Fruit fly (Drosophila melanogaster): Measurements from ENCODE around the gene primo-2.

primo-2 gene

DNA sequence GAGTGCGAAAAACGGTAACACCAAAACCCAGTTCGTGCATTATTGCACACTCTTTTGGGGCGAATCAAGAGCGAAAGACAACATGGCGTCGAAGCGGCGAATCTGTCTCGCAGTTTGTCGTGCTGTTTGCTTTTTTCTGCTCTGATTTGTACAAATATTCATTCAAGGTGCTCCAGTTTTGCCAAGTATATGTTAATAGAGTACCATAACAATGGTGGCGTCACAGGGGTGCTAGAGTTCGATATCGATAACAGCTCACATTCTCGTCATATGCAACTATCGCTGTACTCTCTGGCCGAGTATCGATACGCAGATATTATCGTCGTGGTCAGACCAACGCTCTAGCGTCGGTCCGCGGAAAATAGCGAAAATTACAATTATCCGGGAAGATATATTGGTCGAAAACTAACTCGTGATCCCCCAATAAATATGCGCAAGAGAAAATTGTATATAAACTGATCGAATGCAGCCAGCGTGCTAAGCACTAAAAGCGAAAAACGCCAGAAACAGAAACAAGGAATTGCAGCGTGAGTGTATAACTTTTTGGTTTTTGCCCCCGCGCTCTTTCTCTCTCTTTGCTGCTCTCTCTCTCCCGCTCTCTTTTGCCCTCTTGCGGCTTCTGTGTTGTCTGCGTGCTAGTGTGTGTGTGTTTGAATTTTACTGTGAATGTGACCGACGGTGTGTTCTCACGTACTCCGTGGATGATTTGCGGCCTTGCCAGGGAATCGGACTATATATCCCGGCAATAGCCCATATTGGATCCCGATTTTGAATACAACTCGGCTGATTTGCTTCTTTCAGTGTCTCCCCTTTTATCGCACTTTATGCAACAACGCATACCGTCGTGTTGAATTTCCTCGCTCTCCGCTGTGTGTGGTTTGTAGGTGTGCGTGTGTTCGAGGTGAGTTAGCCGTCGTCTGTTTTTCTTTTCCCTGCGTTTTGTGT lies 27.7 kb downstream of the primo-2 start, which contains the start of gene flfl (continued):
- TF ChIP-seq PHDP (tag; optimal IDR thresholded peaks at IDR 0.05) (no peak), dmrt11E (tag; optimal IDR thresholded peaks at IDR 0.05) (no peak)

DNA sequence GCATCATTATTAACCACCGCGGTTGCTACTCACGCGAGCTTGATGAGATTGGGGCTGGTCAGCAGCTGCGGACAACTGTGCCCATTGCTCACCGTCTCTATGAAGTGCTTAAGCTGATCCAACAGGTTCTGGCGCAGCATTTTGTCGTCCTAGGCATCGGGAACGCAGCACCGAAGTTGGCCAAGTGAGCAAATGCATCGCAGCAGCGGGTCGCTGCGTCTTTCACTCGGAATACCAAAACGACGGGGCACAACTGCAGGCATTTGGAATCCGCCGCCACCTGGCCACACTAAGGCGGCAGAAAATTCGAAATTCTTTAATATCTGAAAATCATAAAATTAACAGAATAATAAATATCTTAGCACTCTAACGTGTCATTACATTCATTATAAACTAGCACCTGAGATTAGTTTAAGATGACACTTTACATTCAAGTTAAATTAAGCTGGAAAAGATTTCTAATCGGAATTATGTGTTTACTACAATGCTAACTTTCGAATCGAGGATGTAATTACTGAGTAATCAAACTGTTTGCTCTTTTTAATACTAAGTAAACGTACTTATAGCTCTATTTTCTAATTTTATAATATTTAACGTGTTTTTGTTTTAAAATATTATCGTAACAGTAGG lies 28.5 kb downstream of the primo-2 start:
- TF ChIP-seq CG16779 (GFP tag; IDR thresholded peaks at IDR 0.05) (no peak), dmrt99B (tag; optimal IDR thresholded peaks at IDR 0.05) (no peak), ci (GFP tag; IDR thresholded peaks at IDR 0.05) (peak; percentile 41; the same call in 1 of the 3 replicates), grau (tag; optimal IDR thresholded peaks at IDR 0.05) (no peak), pros (GFP tag; optimal IDR thresholded peaks at IDR 0.05) (no peak), crp (GFP tag; optimal IDR thresholded peaks at IDR 0.05) (no peak), sqz (GFP tag; optimal IDR thresholded peaks at IDR 0.05) (no peak), slbo (GFP tag; IDR thresholded peaks at IDR 0.05) (0 out of 2 replicates have a peak, but pooled peaks have one; percentile 14), HHEX (GFP tag; optimal IDR thresholded peaks at IDR 0.05) (no peak), Fer1 (GFP tag; optimal IDR thresholded peaks at IDR 0.05) (no peak), CG8290 (GFP tag; optimal IDR thresholded peaks at IDR 0.05) (no peak), CG8290 (tag; optimal IDR thresholded peaks at IDR 0.05) (peak in 1 of 2 experiments; percentile 22), nom (GFP tag; optimal IDR thresholded peaks at IDR 0.05) (peak; percentile 33), HmgZ (tag; optimal IDR thresholded peaks at IDR 0.05) (no peak), Jarid2 (GFP tag; optimal IDR thresholded peaks at IDR 0.05) (peak; percentile 12), ATbp (GFP tag; optimal IDR thresholded peaks at IDR 0.05) (no peak), Dp (GFP tag; optimal IDR thresholded peaks at IDR 0.05) (peak; percentile 89), trem (tag; optimal IDR thresholded peaks at IDR 0.05) (peak; percentile 7), CG17829 (tag; optimal IDR thresholded peaks at IDR 0.05) (peak; percentile 10), ham (GFP tag; IDR thresholded peaks at IDR 0.05) (no peak), CG4360 (GFP tag; IDR thresholded peaks at IDR 0.05) (no peak), CG1603 (tag; optimal IDR thresholded peaks at IDR 0.05) (peak; percentile 41), Aef1 (GFP tag; IDR thresholded peaks at IDR 0.05) (no peak), CG13624 (GFP tag; optimal IDR thresholded peaks at IDR 0.05) (no peak), CG3847 (GFP tag; IDR thresholded peaks at IDR 0.05) (no peak), HLHmδ (GFP tag; optimal IDR thresholded peaks at IDR 0.05) (peak; percentile 61), knrl (GFP tag; IDR thresholded peaks at IDR 0.05; ENCODE audit: partially characterized antibody) (0 out of 3 replicates have a peak, but pooled peaks have one; percentile 21), NK7.1 (GFP tag; optimal IDR thresholded peaks at IDR 0.05) (no peak), vvl (GFP tag; IDR thresholded peaks at IDR 0.05) (0 out of 2 replicates have a peak, but pooled peaks have one; percentile 18), CG3838 (GFP tag; optimal IDR thresholded peaks at IDR 0.05) (no peak), ind (GFP tag; optimal IDR thresholded peaks at IDR 0.05) (no peak), oc (tag; optimal IDR thresholded peaks at IDR 0.05) (no peak), Xbp1 (GFP tag; optimal IDR thresholded peaks at IDR 0.05) (no peak), CG2120 (GFP tag; optimal IDR thresholded peaks at IDR 0.05) (no peak), CG17802 (tag; optimal IDR thresholded peaks at IDR 0.05) (no peak), phol (tag; optimal IDR thresholded peaks at IDR 0.05) (no peak), CG10267 (tag; optimal IDR thresholded peaks at IDR 0.05) (no peak), bowl (GFP tag; IDR thresholded peaks at IDR 0.05) (no peak), pzg (GFP tag; optimal IDR thresholded peaks at IDR 0.05) (peak; percentile 63), al (GFP tag; IDR thresholded peaks at IDR 0.05) (no peak), B-H1 (GFP tag; IDR thresholded peaks at IDR 0.05) (no peak), Ets65A (GFP tag) (peak; percentile 71), Dip2 (GFP tag; IDR thresholded peaks at IDR 0.05) (no peak), CG7963 (GFP tag; IDR thresholded peaks at IDR 0.05; ENCODE audit: partially characterized antibody) (no peak)

Measured in whole organism, embryonic.